Fruit fly (Drosophila melanogaster) whole organism, embryonic: ENCODE data around the gene P5CDh2.

ENCODE experiments used
- Adf1 ChIP-seq: fragments of 200-800 bp; sonication (Bioruptor generic); IDR thresholded peaks from 2 replicates; pipeline ENCODE4 v1.3.6; 2022; ENCODE audit warnings: missing biosample characterization, missing genetic modification characterization
- Asciz ChIP-seq: fragments of 200-800 bp; sonication (Bioruptor generic); optimal IDR thresholded peaks from 2 replicates; lab custom pipeline; 2017; ENCODE audit warnings: missing biosample characterization, mild to moderate bottlenecking, missing genetic modification characterization, missing genetic modification reagents
- CG10267 ChIP-seq: fragments of 200-800 bp; sonication (Bioruptor generic); optimal IDR thresholded peaks from 2 replicates; lab custom pipeline; 2018; ENCODE audit warnings: missing biosample characterization, mild to moderate bottlenecking, missing genetic modification characterization, moderate library complexity
- CG11695 ChIP-seq: fragments of 200-800 bp; sonication (Bioruptor generic); IDR thresholded peaks from 3 replicates; pipeline ENCODE4 v1.3.6; 2022; ENCODE audit warnings: missing biosample characterization, missing genetic modification characterization
- CG12391 ChIP-seq: fragments of 200-800 bp; sonication (Bioruptor generic); optimal IDR thresholded peaks from 3 replicates; lab custom pipeline; 2018; ENCODE audit warnings: missing biosample characterization, mild to moderate bottlenecking, missing genetic modification characterization, moderate library complexity
- CG12942 ChIP-seq: fragments of 200-800 bp; sonication (Bioruptor generic); optimal IDR thresholded peaks from 3 replicates; lab custom pipeline; 2016; ENCODE audit warnings: missing biosample characterization, missing genetic modification characterization
- CG13287 ChIP-seq: fragments of 200-800 bp; sonication (Bioruptor generic); IDR thresholded peaks from 2 replicates; pipeline ENCODE4 v1.3.6; 2022; ENCODE audit warnings: missing biosample characterization, missing genetic modification characterization; ENCODE audit not compliant: partially characterized antibody
- CG15073 ChIP-seq: fragments of 200-800 bp; sonication (Bioruptor generic); optimal IDR thresholded peaks from 2 replicates; lab custom pipeline; 2016; ENCODE audit warnings: missing biosample characterization, missing genetic modification characterization
- CG17385 ChIP-seq: fragments of 200-800 bp; sonication (Bioruptor generic); optimal IDR thresholded peaks from 3 replicates; lab custom pipeline; 2018; ENCODE audit warnings: missing biosample characterization, mild to moderate bottlenecking, missing genetic modification characterization
- CG1792 ChIP-seq: fragments of 200-800 bp; sonication (Bioruptor generic); optimal IDR thresholded peaks from 2 replicates; lab custom pipeline; 2016; ENCODE audit warnings: missing biosample characterization, missing genetic modification characterization
- CG2116 ChIP-seq: fragments of 200-800 bp; sonication (Bioruptor generic); optimal IDR thresholded peaks from 3 replicates; lab custom pipeline; 2018; ENCODE audit warnings: missing biosample characterization, mild to moderate bottlenecking, missing genetic modification characterization
- CG2202 ChIP-seq: fragments of 200-800 bp; sonication (Bioruptor generic); optimal IDR thresholded peaks from 2 replicates; lab custom pipeline; 2018; ENCODE audit warnings: missing biosample characterization, mild to moderate bottlenecking, missing genetic modification characterization
- CG30403 ChIP-seq: fragments of 200-800 bp; sonication (Bioruptor generic); optimal IDR thresholded peaks from 3 replicates; lab custom pipeline; 2016; ENCODE audit warnings: missing biosample characterization, missing genetic modification characterization
- CG3163 ChIP-seq: fragments of 200-800 bp; sonication (Bioruptor generic); optimal IDR thresholded peaks from 3 replicates; lab custom pipeline; 2016; ENCODE audit warnings: missing biosample characterization, missing genetic modification characterization
- CG4328 ChIP-seq: fragments of 200-800 bp; sonication (Bioruptor generic); optimal IDR thresholded peaks from 3 replicates; lab custom pipeline; 2017; ENCODE audit warnings: missing biosample characterization, missing genetic modification reagents, missing genetic modification characterization
- CG4360 ChIP-seq: fragments of 200-800 bp; sonication (Bioruptor generic); IDR thresholded peaks from 2 replicates; pipeline ENCODE4 v1.3.6; 2022; ENCODE audit warnings: missing biosample characterization, missing genetic modification characterization
- CG6683 ChIP-seq: fragments of 200-800 bp; sonication (Bioruptor generic); optimal IDR thresholded peaks from 2 replicates; lab custom pipeline; 2017; ENCODE audit warnings: missing biosample characterization, mild to moderate bottlenecking, missing genetic modification characterization, missing genetic modification reagents
- CG9437 ChIP-seq: fragments of 200-800 bp; sonication (Bioruptor generic); optimal IDR thresholded peaks from 2 replicates; lab custom pipeline; 2018; ENCODE audit warnings: missing biosample characterization, mild to moderate bottlenecking, missing genetic modification characterization
- D19A ChIP-seq: fragments of 200-800 bp; optimal IDR thresholded peaks from 3 replicates; lab custom pipeline; 2019; ENCODE audit warnings: missing biosample characterization, mild to moderate bottlenecking, missing genetic modification characterization, moderate library complexity
- Doc2 ChIP-seq: fragments of 200-800 bp; sonication (Bioruptor generic); IDR thresholded peaks from 2 replicates; pipeline ENCODE4 v1.3.6; 2022; ENCODE audit warnings: missing biosample characterization, missing genetic modification characterization
- Dp ChIP-seq: fragments of 200-800 bp; sonication (Bioruptor generic); optimal IDR thresholded peaks from 2 replicates; lab custom pipeline; 2018; ENCODE audit warnings: missing biosample characterization, mild to moderate bottlenecking, missing genetic modification characterization, moderate library complexity
- E2f1 ChIP-seq: fragments of 200-800 bp; sonication (Bioruptor generic); IDR thresholded peaks from 2 replicates; pipeline ENCODE4 v1.3.6; 2022; ENCODE audit warnings: missing biosample characterization, missing genetic modification characterization
- E2f2 ChIP-seq: fragments of 200-800 bp; sonication (Bioruptor generic); IDR thresholded peaks from 2 replicates; pipeline ENCODE4 v1.3.6; 2022; ENCODE audit warnings: missing biosample characterization, missing genetic modification characterization
- HLH3B ChIP-seq: fragments of 200-800 bp; sonication (Bioruptor generic); IDR thresholded peaks from 2 replicates; pipeline ENCODE4 v1.3.6; 2022; ENCODE audit warnings: missing biosample characterization, missing genetic modification characterization
- HmgD ChIP-seq: fragments of 200-800 bp; sonication (Bioruptor generic); optimal IDR thresholded peaks from 3 replicates; lab custom pipeline; 2016; ENCODE audit warnings: missing biosample characterization, missing genetic modification characterization
- Hr78 ChIP-seq, 2 experiments: fragments of 200-800 bp in 1 of 2; fragments of >200 bp in 1 of 2; sonication (Bioruptor generic) in 1 of 2; optimal IDR thresholded peaks; 2 replicates each; lab custom pipeline; 2017 to 2019; ENCODE audit warnings: missing biosample characterization in 2 of 2, missing genetic modification characterization in 2 of 2, mild to moderate bottlenecking in 1 of 2, moderate library complexity in 1 of 2
- MBD-R2 ChIP-seq: fragments of 200-800 bp; sonication (Bioruptor generic); IDR thresholded peaks from 2 replicates; pipeline ENCODE4 v1.3.6; 2022; ENCODE audit warnings: missing biosample characterization, missing genetic modification characterization
- NFAT ChIP-seq: fragments of 200-800 bp; sonication (Bioruptor generic); IDR thresholded peaks from 2 replicates; pipeline ENCODE4 v1.3.6; 2022; ENCODE audit warnings: missing biosample characterization, missing genetic modification characterization
- Pdp1 ChIP-seq, 2 experiments: fragments of 200-800 bp; sonication (Bioruptor generic); optimal IDR thresholded peaks; 3 replicates each; lab custom pipeline; 2016; ENCODE audit warnings: missing biosample characterization in 2 of 2, missing genetic modification characterization in 2 of 2, mild to moderate bottlenecking in 1 of 2, moderate library complexity in 1 of 2
- Rfx ChIP-seq: fragments of 200-800 bp; sonication (Bioruptor generic); IDR thresholded peaks from 2 replicates; pipeline ENCODE4 v1.3.6; 2022; ENCODE audit warnings: missing biosample characterization, missing genetic modification characterization
- Scr ChIP-seq: fragments of 200-800 bp; sonication (Bioruptor generic); IDR thresholded peaks from 2 replicates; pipeline ENCODE4 v1.3.6; 2022; ENCODE audit warnings: missing biosample characterization, missing genetic modification characterization; ENCODE audit not compliant: partially characterized antibody
- Side ChIP-seq: fragments of 200-800 bp; sonication (Bioruptor generic); optimal IDR thresholded peaks from 2 replicates; lab custom pipeline; 2016; ENCODE audit warnings: missing biosample characterization, missing genetic modification characterization
- ash1 ChIP-seq: fragments of 200-800 bp; sonication (Bioruptor generic); optimal IDR thresholded peaks from 2 replicates; lab custom pipeline; 2018; ENCODE audit warnings: missing biosample characterization, mild to moderate bottlenecking, missing genetic modification characterization
- bbx ChIP-seq: fragments of 200-800 bp; sonication (Bioruptor generic); IDR thresholded peaks from 2 replicates; pipeline ENCODE4 v1.3.6; 2022; ENCODE audit warnings: missing biosample characterization, missing genetic modification characterization; ENCODE audit not compliant: partially characterized antibody
- bowl ChIP-seq: fragments of 200-800 bp; sonication (Bioruptor generic); IDR thresholded peaks from 2 replicates; pipeline ENCODE4 v1.3.6; 2022; ENCODE audit warnings: missing biosample characterization, missing genetic modification characterization
- chm ChIP-seq: fragments of 200-800 bp; sonication (Bioruptor generic); IDR thresholded peaks from 2 replicates; pipeline ENCODE4 v1.3.6; 2022; ENCODE audit warnings: missing biosample characterization, missing genetic modification characterization
- crp ChIP-seq, 2 experiments: fragments of 200-800 bp; sonication (Bioruptor generic); optimal IDR thresholded peaks; 2 replicates in 1 of 2; 3 replicates in 1 of 2; lab custom pipeline; 2017; ENCODE audit warnings: missing biosample characterization in 2 of 2, missing genetic modification characterization in 2 of 2, mild to moderate bottlenecking in 1 of 2, moderate library complexity in 1 of 2
- dan ChIP-seq: fragments of 200-800 bp; sonication (Bioruptor generic); IDR thresholded peaks from 2 replicates; pipeline ENCODE4 v1.3.6; 2022; ENCODE audit warnings: missing biosample characterization, missing genetic modification characterization
- exex ChIP-seq: fragments of 200-800 bp; sonication (Bioruptor generic); optimal IDR thresholded peaks from 4 replicates; lab custom pipeline; 2018; ENCODE audit warnings: missing biosample characterization, mild to moderate bottlenecking, missing genetic modification characterization, moderate library complexity
- jigr1 ChIP-seq: fragments of 200-800 bp; sonication (Bioruptor generic); IDR thresholded peaks from 3 replicates; pipeline ENCODE4 v1.3.6; 2022; ENCODE audit warnings: missing biosample characterization, missing genetic modification characterization
- kay ChIP-seq: fragments of 200-800 bp; sonication (Bioruptor generic); optimal IDR thresholded peaks from 2 replicates; lab custom pipeline; 2016; ENCODE audit warnings: missing biosample characterization, missing genetic modification characterization
- klu ChIP-seq: fragments of 200-800 bp; sonication (Bioruptor generic); IDR thresholded peaks from 2 replicates; pipeline ENCODE4 v1.3.6; 2022; ENCODE audit warnings: missing biosample characterization, missing genetic modification characterization
- kni ChIP-seq: fragments of 200-800 bp; sonication (Bioruptor generic); optimal IDR thresholded peaks from 3 replicates; lab custom pipeline; 2017; ENCODE audit warnings: mild to moderate bottlenecking, missing biosample characterization, missing genetic modification reagents, missing genetic modification characterization
- pzg ChIP-seq: fragments of 200-800 bp; sonication (Bioruptor generic); optimal IDR thresholded peaks from 3 replicates; lab custom pipeline; 2018; ENCODE audit warnings: missing biosample characterization, mild to moderate bottlenecking, missing genetic modification characterization, moderate library complexity
- sens ChIP-seq: fragments of 200-800 bp; sonication (Bioruptor generic); peaks from one replicate; lab custom pipeline; 2016; ENCODE audit warnings: missing biosample characterization, missing genetic modification characterization
- sim ChIP-seq: fragments of 200-800 bp; sonication (Bioruptor generic); IDR thresholded peaks from 2 replicates; pipeline ENCODE4 v1.3.6; 2022; ENCODE audit warnings: missing biosample characterization, missing genetic modification characterization
- stwl ChIP-seq: fragments of 200-800 bp; sonication (Bioruptor generic); optimal IDR thresholded peaks from 3 replicates; lab custom pipeline; 2018; ENCODE audit warnings: missing biosample characterization, mild to moderate bottlenecking, missing genetic modification characterization, moderate library complexity
- vfl ChIP-seq: fragments of 200-800 bp; sonication (Bioruptor generic); optimal IDR thresholded peaks from 2 replicates; lab custom pipeline; 2016; ENCODE audit warnings: missing biosample characterization, missing genetic modification characterization
- vnd ChIP-seq: fragments of 200-800 bp; sonication (Bioruptor generic); IDR thresholded peaks from 3 replicates; pipeline ENCODE4 v1.3.6; 2022; ENCODE audit warnings: missing biosample characterization, missing genetic modification characterization; ENCODE audit not compliant: partially characterized antibody
- vvl ChIP-seq: fragments of 200-800 bp; sonication (Bioruptor generic); IDR thresholded peaks from 2 replicates; pipeline ENCODE4 v1.3.6; 2022; ENCODE audit warnings: missing biosample characterization, missing genetic modification characterization

Gene P5CDh2

dm6 chr3R:21886861-21887587 is 9.3 kb downstream of the P5CDh2 start, which contains the start of the genes CG6678 and dnd (continued):
- TF ChIP-seq CG12391 (tag; lab: Kevin White, UChicago) (no peak), CG2116 (GFP tag; lab: Kevin White, UChicago) (peak; percentile 88), CG11695 (no peak), kni (GFP tag; lab: Kevin White, UChicago) (peak; percentile 36), stwl (tag; lab: Kevin White, UChicago) (peak; percentile 36), Pdp1 (GFP tag; optimal IDR thresholded peaks at IDR 0.05; lab: Kevin White, UChicago) (peak in 1 of 2 experiments; percentile 81), sens (GFP tag; lab: Kevin White, UChicago) (peak; percentile 43), CG4360 (GFP tag; lab: Robert Waterston, UW) (peak; percentile 82), CG15073 (GFP tag; lab: Kevin White, UChicago) (no peak), CG13287 (GFP tag; lab: Robert Waterston, UW) (peak; percentile 36), ash1 (GFP tag; lab: Kevin White, UChicago) (no peak), bbx (GFP tag; lab: Robert Waterston, UW) (0 out of 2 replicates have a peak, but pooled peaks have one; percentile 21), bowl (GFP tag; lab: Robert Waterston, UW) (no peak), kay (GFP tag; lab: Kevin White, UChicago) (no peak), crp (GFP tag; optimal IDR thresholded peaks at IDR 0.05; lab: Kevin White, UChicago) (peak in 1 of 2 experiments; percentile 28), D19A (tag; lab: Kevin White, UChicago) (no peak), CG30403 (GFP tag; lab: Kevin White, UChicago) (no peak), CG3163 (GFP tag; lab: Kevin White, UChicago) (no peak), CG12942 (GFP tag; lab: Kevin White, UChicago) (no peak), Rfx (peak; percentile 97), vfl (GFP tag; lab: Kevin White, UChicago) (no peak), Scr (no peak), Hr78 (GFP tag; optimal IDR thresholded peaks at IDR 0.05; lab: Kevin White, UChicago) (no peak), Doc2 (no peak), CG6683 (GFP tag; lab: Kevin White, UChicago) (no peak), MBD-R2 (GFP tag; lab: Robert Waterston, UW) (peak; percentile 35), CG17385 (GFP tag; lab: Kevin White, UChicago) (no peak), dan (GFP tag; lab: Robert Waterston, UW) (no peak), pzg (GFP tag; lab: Kevin White, UChicago) (peak; percentile 35), Asciz (GFP tag; lab: Kevin White, UChicago) (no peak), E2f2 (peak; percentile 90), Side (GFP tag; lab: Kevin White, UChicago) (no peak), E2f1 (GFP tag; lab: Robert Waterston, UW) (no peak), Adf1 (GFP tag; lab: Robert Waterston, UW) (peak; percentile 49), vnd (GFP tag; lab: Robert Waterston, UW) (no peak), HmgD (GFP tag; lab: Kevin White, UChicago) (no peak), klu (GFP tag; lab: Robert Waterston, UW) (no peak), NFAT (peak; percentile 59; the same call in 1 of the 2 replicates), CG4328 (no peak), CG9437 (GFP tag; lab: Kevin White, UChicago) (peak; percentile 10), CG10267 (tag; lab: Kevin White, UChicago) (peak; percentile 68), sim (GFP tag; lab: Robert Waterston, UW) (no peak), HLH3B (GFP tag; lab: Robert Waterston, UW) (no peak), CG2202 (no peak), CG1792 (GFP tag; lab: Kevin White, UChicago) (no peak), jigr1 (GFP tag; lab: Robert Waterston, UW) (no peak), Dp (GFP tag; lab: Kevin White, UChicago) (peak; percentile 81), chm (GFP tag; lab: Robert Waterston, UW) (no peak), exex (peak; percentile 56), vvl (GFP tag; lab: Robert Waterston, UW) (no peak)
